Worm (Caenorhabditis elegans) whole organism, early embryonic: Measurements from ENCODE around the gene F13E9.5.

ENCODE experiments used
- B0310.2 ChIP-seq: sonication (generic microtip); optimal IDR thresholded peaks from 2 replicates; lab custom pipeline; 2016; ENCODE audit warnings: mild to moderate bottlenecking, missing genetic modification characterization, missing compliant biosample characterization
- F13C5.2 ChIP-seq: sonication (generic microtip); optimal IDR thresholded peaks from 2 replicates; lab custom pipeline; 2017; ENCODE audit warnings: mild to moderate bottlenecking, missing genetic modification characterization, inconsistent platforms, missing compliant biosample characterization
- aly-1 ChIP-seq: sonication (generic microtip); optimal IDR thresholded peaks from 2 replicates; lab custom pipeline; 2016; ENCODE audit warnings: missing genetic modification characterization, missing compliant biosample characterization
- ama-1 ChIP-seq: fragments of 150-350 bp; optimal IDR thresholded peaks from 2 replicates; lab custom pipeline; 2014
- ceh-13 ChIP-seq: fragments of 200-800 bp; sonication (Bioruptor generic); optimal IDR thresholded peaks from 2 replicates; lab custom pipeline; 2018; ENCODE audit warnings: mild to moderate bottlenecking, missing genetic modification characterization, missing compliant biosample characterization
- ceh-36 ChIP-seq: sonication (generic microtip); optimal IDR thresholded peaks from 2 replicates; lab custom pipeline; 2016; ENCODE audit warnings: missing genetic modification characterization, inconsistent platforms, missing compliant biosample characterization
- ets-7 ChIP-seq: sonication (generic microtip); optimal IDR thresholded peaks from 2 replicates; lab custom pipeline; 2016; ENCODE audit warnings: missing genotype, missing genetic modification characterization, missing compliant biosample characterization
- flt-1 ChIP-seq: fragments of 200-800 bp; sonication (Bioruptor generic); IDR thresholded peaks from 2 replicates; pipeline ENCODE4 v1.3.6; 2022; ENCODE audit warnings: missing genetic modification characterization, missing compliant biosample characterization
- hmbx-1 ChIP-seq: sonication (generic microtip); optimal IDR thresholded peaks from 2 replicates; lab custom pipeline; 2016; ENCODE audit warnings: mild to moderate bottlenecking, missing genetic modification characterization, missing compliant biosample characterization
- hmg-4 ChIP-seq: fragments of 200-800 bp; sonication (Bioruptor generic); optimal IDR thresholded peaks from 2 replicates; lab custom pipeline; 2018; ENCODE audit warnings: mild to moderate bottlenecking, missing genetic modification characterization, missing compliant biosample characterization
- hnd-1 ChIP-seq: sonication (generic microtip); optimal IDR thresholded peaks from 2 replicates; lab custom pipeline; 2016; ENCODE audit warnings: missing genetic modification characterization, missing compliant biosample characterization
- pes-1 ChIP-seq: fragments of 200-800 bp; sonication (Bioruptor generic); IDR thresholded peaks from 2 replicates; pipeline ENCODE4 v1.3.6; 2022; ENCODE audit warnings: missing genetic modification reagents, missing genetic modification characterization, missing compliant biosample characterization
- scrt-1 ChIP-seq: fragments of 200-800 bp; sonication (Bioruptor generic); IDR thresholded peaks from 2 replicates; pipeline ENCODE4 v1.3.6; 2022; ENCODE audit warnings: missing genetic modification characterization, missing compliant biosample characterization
- sea-1 ChIP-seq: fragments of 200-800 bp; sonication (Bioruptor generic); conservative IDR thresholded peaks from 2 replicates; pipeline ENCODE4 v1.3.6; 2022; ENCODE audit warnings: missing genetic modification characterization, missing compliant biosample characterization
- tbx-11 ChIP-seq: fragments of 200-800 bp; sonication (Bioruptor generic); IDR thresholded peaks from 2 replicates; pipeline ENCODE4 v1.3.6; 2022; ENCODE audit warnings: missing genetic modification characterization, missing compliant biosample characterization
- tbx-37 ChIP-seq: fragments of 200-800 bp; sonication (Bioruptor generic); conservative IDR thresholded peaks from 2 replicates; pipeline ENCODE4 v1.3.6; 2022; ENCODE audit warnings: missing genetic modification reagents, missing genetic modification characterization, missing compliant biosample characterization
- tra-4 ChIP-seq: sonication (generic microtip); optimal IDR thresholded peaks from 2 replicates; lab custom pipeline; 2017; ENCODE audit warnings: missing genetic modification characterization, missing compliant biosample characterization

Gene F13E9.5

DNA sequence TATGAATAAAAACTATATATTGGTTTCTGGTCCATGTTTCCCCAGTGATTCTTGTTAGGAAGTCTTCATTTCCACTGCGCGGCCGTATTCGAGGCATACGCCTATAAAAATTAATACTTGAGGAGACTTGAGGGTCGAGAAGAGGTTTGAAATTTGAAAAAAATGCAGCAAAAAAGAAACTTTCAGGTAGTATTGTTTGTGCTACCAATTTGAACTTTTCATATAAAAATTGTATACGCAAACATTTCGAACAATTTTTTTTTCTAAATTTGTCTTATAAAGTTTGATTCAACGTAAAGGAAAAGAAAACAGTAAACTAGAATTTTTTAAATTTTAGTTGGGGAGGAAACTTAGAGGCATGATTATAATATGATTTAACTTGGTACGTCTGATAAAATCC lies 32.3 kb downstream of the F13E9.5 start, which contains the start of gene T11G6.4:
T11G6.4 (minus strand) TSS at position 101 of the 400 bp plus-strand sequence.
- TF ChIP-seq F13C5.2 (tag; lab: Kevin White, UChicago) (no peak), scrt-1 (GFP tag; lab: Robert Waterston, UW) (no peak), aly-1 (no peak), ets-7 (tag; lab: Kevin White, UChicago) (no peak), hnd-1 (tag; lab: Kevin White, UChicago) (no peak), tbx-37 (no peak), ama-1 (no peak), hmbx-1 (tag; lab: Kevin White, UChicago) (no peak), ceh-36 (tag; lab: Kevin White, UChicago) (no peak), hmg-4 (GFP tag; lab: Kevin White, UChicago) (no peak), B0310.2 (tag; lab: Kevin White, UChicago) (no peak), sea-1 (GFP tag; lab: Robert Waterston, UW) (no peak), flt-1 (GFP tag; lab: Robert Waterston, UW) (no peak), ceh-13 (GFP tag; lab: Kevin White, UChicago) (no peak), tra-4 (no peak), pes-1 (GFP tag; lab: Robert Waterston, UW) (no peak), tbx-11 (GFP tag; lab: Robert Waterston, UW) (no peak)

ce11 chrIV:10851136-10851535 lies 33.0 kb downstream of the F13E9.5 start:
- TF ChIP-seq sea-1 (GFP tag; lab: Robert Waterston, UW) (no peak), B0310.2 (tag; lab: Kevin White, UChicago) (no peak), aly-1 (no peak), ets-7 (tag; lab: Kevin White, UChicago) (no peak), flt-1 (GFP tag; lab: Robert Waterston, UW) (no peak), ceh-36 (tag; lab: Kevin White, UChicago) (no peak), hmg-4 (GFP tag; lab: Kevin White, UChicago) (no peak), pes-1 (GFP tag; lab: Robert Waterston, UW) (no peak), tbx-11 (GFP tag; lab: Robert Waterston, UW) (no peak), hmbx-1 (tag; lab: Kevin White, UChicago) (no peak), tra-4 (no peak), F13C5.2 (tag; lab: Kevin White, UChicago) (no peak), ama-1 (no peak)

DNA sequence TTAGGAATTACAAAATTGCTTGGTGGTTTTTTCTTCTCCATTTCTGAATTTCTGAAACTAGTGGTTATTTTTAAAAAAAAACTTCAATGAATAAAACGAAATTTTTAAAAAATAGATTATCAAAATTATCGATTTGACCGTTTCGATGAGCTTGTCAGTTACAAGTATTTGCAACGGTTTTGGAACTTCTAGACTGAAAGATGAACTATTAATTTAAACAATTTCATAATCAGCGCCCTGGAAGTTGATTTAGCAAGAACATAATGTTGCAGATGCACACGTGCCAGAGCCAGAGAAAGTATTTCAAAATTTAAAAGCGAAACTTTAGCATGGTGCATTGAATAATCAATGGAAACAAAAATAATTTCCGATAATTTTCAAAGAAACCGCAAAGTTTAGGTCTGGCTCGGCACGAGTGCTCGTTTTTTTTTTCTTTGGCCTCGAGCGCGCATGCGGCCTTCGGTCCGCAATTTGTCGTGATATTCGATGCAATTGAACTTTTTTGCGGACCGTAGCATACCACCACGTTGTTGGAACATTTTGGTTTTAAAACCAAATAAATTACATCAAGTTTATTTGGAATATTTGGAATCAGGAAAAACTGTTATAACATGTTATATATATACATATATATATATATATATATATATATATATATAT lies 41.3 kb downstream of the F13E9.5 start, which contains the start of gene T11G6.5:
T11G6.5 (minus strand) TSS at position 51 of the 660 bp plus-strand sequence.
- TF ChIP-seq ceh-13 (GFP tag; lab: Kevin White, UChicago) (no peak), tbx-11 (GFP tag; lab: Robert Waterston, UW) (no peak), hmg-4 (GFP tag; lab: Kevin White, UChicago) (no peak), ceh-36 (tag; lab: Kevin White, UChicago) (no peak), B0310.2 (tag; lab: Kevin White, UChicago) (no peak), sea-1 (GFP tag; lab: Robert Waterston, UW) (no peak)

DNA sequence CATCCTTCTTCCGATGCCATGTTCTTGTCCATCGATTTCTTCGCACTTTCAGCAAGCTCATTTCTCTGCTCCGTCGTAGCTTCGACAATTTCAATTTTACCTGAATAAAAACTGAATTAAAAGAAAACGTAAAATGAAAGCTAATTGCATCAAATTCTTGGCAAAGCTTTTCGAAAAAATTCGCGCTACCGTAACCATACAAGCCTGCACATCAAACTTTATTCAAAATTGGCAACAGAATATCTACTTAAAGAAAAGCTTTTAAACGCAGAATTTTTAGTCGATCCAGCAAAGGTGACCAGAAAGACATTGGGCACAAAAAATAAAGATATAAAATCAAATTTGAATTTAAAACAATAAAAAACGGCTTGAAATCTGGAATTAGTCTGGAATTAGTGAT lies 41.9 kb downstream of the F13E9.5 start:
- TF ChIP-seq B0310.2 (tag; lab: Kevin White, UChicago), result no peak
- no peak for TF ChIP-seq ceh-36 (tag; lab: Kevin White, UChicago)
- TF ChIP-seq hnd-1 (tag; lab: Kevin White, UChicago), result no peak
- no peak for TF ChIP-seq hmbx-1 (tag; lab: Kevin White, UChicago)
- TF ChIP-seq F13C5.2 (tag; lab: Kevin White, UChicago), result no peak
- TF ChIP-seq ama-1, result no peak
- TF ChIP-seq pes-1 (GFP tag; lab: Robert Waterston, UW), result no peak
- no peak for TF ChIP-seq aly-1
- TF ChIP-seq ceh-13 (GFP tag; lab: Kevin White, UChicago), result no peak
- no peak for TF ChIP-seq tbx-37
- no peak for TF ChIP-seq tra-4
- no peak for TF ChIP-seq sea-1 (GFP tag; lab: Robert Waterston, UW)
- no peak for TF ChIP-seq hmg-4 (GFP tag; lab: Kevin White, UChicago)
- TF ChIP-seq ets-7 (tag; lab: Kevin White, UChicago), result no peak
- TF ChIP-seq scrt-1 (GFP tag; lab: Robert Waterston, UW), result no peak
- TF ChIP-seq tbx-11 (GFP tag; lab: Robert Waterston, UW), result no peak
- TF ChIP-seq flt-1 (GFP tag; lab: Robert Waterston, UW), result no peak
